Fruit fly (Drosophila melanogaster): ENCODE data around the gene CG13895.

Gene CG13895

DNA sequence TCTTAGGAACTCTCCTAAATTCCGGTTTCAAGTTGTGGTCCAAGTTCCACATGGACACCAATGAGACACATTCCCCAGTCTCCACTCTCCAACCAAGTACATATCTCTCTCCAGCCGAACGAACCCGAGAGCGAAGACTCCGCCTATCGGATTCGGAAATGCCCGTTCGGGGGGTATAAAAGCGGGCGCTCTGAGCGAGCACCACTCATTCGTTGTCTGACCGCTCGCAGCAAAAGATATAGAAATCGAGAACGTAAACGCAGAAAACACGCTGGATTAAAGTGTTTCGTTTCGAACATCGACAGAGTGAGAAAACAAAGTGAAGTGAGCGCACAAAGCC is 41.2 kb upstream of the CG13895 start, which contains the start of gene emc (continued):
- TF ChIP-seq Xrp1 (GFP tag; IDR thresholded peaks at IDR 0.05) (peak; percentile 10; the same call in 1 of the 2 replicates), CG14667 (GFP tag; IDR thresholded peaks at IDR 0.05) (no peak), Hr3 (GFP tag; optimal IDR thresholded peaks at IDR 0.05) (no peak), sens-2 (GFP tag; IDR thresholded peaks at IDR 0.05) (peak; percentile 66; the same call in 1 of the 2 replicates), Side (GFP tag; optimal IDR thresholded peaks at IDR 0.05) (peak; percentile 60), Atf-2 (GFP tag; optimal IDR thresholded peaks at IDR 0.05) (no peak), crp (GFP tag; optimal IDR thresholded peaks at IDR 0.05) (no peak), tna (GFP tag; IDR thresholded peaks at IDR 0.05; ENCODE audit: partially characterized antibody) (peak; percentile 65), CG4707 (GFP tag; optimal IDR thresholded peaks at IDR 0.05) (peak; percentile 76), CG11560 (tag; IDR thresholded peaks at IDR 0.05) (no peak), CG1603 (tag; optimal IDR thresholded peaks at IDR 0.05) (peak; percentile 53), dimm (GFP tag; IDR thresholded peaks at IDR 0.05) (no peak), Med (GFP tag) (peak; percentile 97), CG13624 (GFP tag; optimal IDR thresholded peaks at IDR 0.05) (peak; percentile 57), sqz (GFP tag; optimal IDR thresholded peaks at IDR 0.05) (peak; percentile 89), vnd (GFP tag; IDR thresholded peaks at IDR 0.05; ENCODE audit: partially characterized antibody) (no peak), Dll (GFP tag; IDR thresholded peaks at IDR 0.05; ENCODE audit: partially characterized antibody) (0 out of 4 replicates have a peak, but pooled peaks have one; percentile 42), CG8281 (tag; optimal IDR thresholded peaks at IDR 0.05) (no peak), CG6791 (GFP tag; IDR thresholded peaks at IDR 0.05; ENCODE audit: partially characterized antibody) (peak; percentile 61; the same call in 1 of the 3 replicates), CG14710 (tag; optimal IDR thresholded peaks at IDR 0.05) (no peak), gro (GFP tag; optimal IDR thresholded peaks at IDR 0.05) (peak; percentile 84), CG4820 (GFP tag; optimal IDR thresholded peaks at IDR 0.05) (no peak), h (optimal IDR thresholded peaks at IDR 0.05) (no peak), dmrt99B (tag; optimal IDR thresholded peaks at IDR 0.05) (peak; percentile 38), CG18764 (GFP tag; optimal IDR thresholded peaks at IDR 0.05) (no peak), MBD-R2 (GFP tag; IDR thresholded peaks at IDR 0.05) (0 out of 2 replicates have a peak, but pooled peaks have one; percentile 11), CG31388 (GFP tag; optimal IDR thresholded peaks at IDR 0.05) (no peak), lmd (GFP tag; IDR thresholded peaks at IDR 0.05) (no peak), Opbp (GFP tag; IDR thresholded peaks at IDR 0.05; ENCODE audit: partially characterized antibody) (peak; percentile 63; the same call in 1 of the 3 replicates), CG7745 (tag; optimal IDR thresholded peaks at IDR 0.05) (peak; percentile 55), Spps (tag; optimal IDR thresholded peaks at IDR 0.05) (no peak), Bteb2 (GFP tag; optimal IDR thresholded peaks at IDR 0.05) (peak; percentile 3), nerfin-1 (tag; optimal IDR thresholded peaks at IDR 0.05) (peak; percentile 63), danr (GFP tag; IDR thresholded peaks at IDR 0.05) (no peak), cad (GFP tag; optimal IDR thresholded peaks at IDR 0.05) (peak; percentile 45), H15 (GFP tag; IDR thresholded peaks at IDR 0.05) (no peak), Ptx1 (GFP tag; IDR thresholded peaks at IDR 0.05) (no peak), CG7839 (tag; optimal IDR thresholded peaks at IDR 0.05) (peak; percentile 34), twi (tag; optimal IDR thresholded peaks at IDR 0.05) (no peak), CG10321 (GFP tag; IDR thresholded peaks at IDR 0.05) (0 out of 2 replicates have a peak, but pooled peaks have one; percentile 32), gsb-n (tag; optimal IDR thresholded peaks at IDR 0.05) (peak; percentile 49), CG11696 (GFP tag; IDR thresholded peaks at IDR 0.05) (no peak), CG31441 (GFP tag; IDR thresholded peaks at IDR 0.05) (peak; percentile 39; the same call in 1 of the 2 replicates), Atf3 (GFP tag; optimal IDR thresholded peaks at IDR 0.05) (no peak), Lim3 (GFP tag; IDR thresholded peaks at IDR 0.05) (no peak), pfk (GFP tag; optimal IDR thresholded peaks at IDR 0.05) (peak; percentile 76), CG7357 (GFP tag; IDR thresholded peaks at IDR 0.05) (no peak), CG18262 (tag; optimal IDR thresholded peaks at IDR 0.05) (peak; percentile 3), hkb (optimal IDR thresholded peaks at IDR 0.05) (no peak), hkb (GFP tag; IDR thresholded peaks at IDR 0.05) (peak; percentile 78), chif (GFP tag; optimal IDR thresholded peaks at IDR 0.05) (no peak), CG1602 (GFP tag; optimal IDR thresholded peaks at IDR 0.05) (no peak)

All from whole organism, embryonic.